Worm (Caenorhabditis elegans) whole organism, L2 larva: ENCODE results near the gene nhr-135.

Experiments
- C34F6.9 ChIP-seq: fragments of 150-350 bp; optimal IDR thresholded peaks from 2 replicates; lab custom pipeline; 2014; ENCODE audit warnings: missing biosample characterization, missing genetic modification characterization
- F13H6.1 ChIP-seq: sonication (generic microtip); optimal IDR thresholded peaks from 2 replicates; lab custom pipeline; 2016; ENCODE audit warnings: missing genetic modification characterization, missing compliant biosample characterization
- R02D3.7 ChIP-seq: fragments of 150-350 bp; optimal IDR thresholded peaks from 2 replicates; lab custom pipeline; 2014; ENCODE audit warnings: missing biosample characterization, missing genetic modification characterization
- Y55F3AM.14 ChIP-seq: fragments of 200-800 bp; sonication (Bioruptor generic); optimal IDR thresholded peaks from 2 replicates; lab custom pipeline; 2018; ENCODE audit warnings: mild to moderate bottlenecking, missing genetic modification characterization, missing compliant biosample characterization
- ZK546.5 ChIP-seq: sonication (generic microtip); optimal IDR thresholded peaks from 2 replicates; lab custom pipeline; 2017; ENCODE audit warnings: missing biosample characterization, missing genetic modification characterization
- alr-1 ChIP-seq: fragments of 150-350 bp; optimal IDR thresholded peaks from 2 replicates; lab custom pipeline; 2014; ENCODE audit warnings: missing biosample characterization, missing genetic modification characterization
- aly-2 ChIP-seq: fragments of 150-350 bp; optimal IDR thresholded peaks from 2 replicates; lab custom pipeline; 2014; ENCODE audit warnings: missing biosample characterization, missing genetic modification characterization
- ama-1 ChIP-seq: fragments of 150-350 bp; optimal IDR thresholded peaks from 2 replicates; lab custom pipeline; 2018; ENCODE audit warnings: inconsistent platforms
- blmp-1 ChIP-seq: sonication (generic microtip); optimal IDR thresholded peaks from 2 replicates; lab custom pipeline; 2017; ENCODE audit warnings: missing genetic modification characterization, mild to moderate bottlenecking, missing compliant biosample characterization, antibody characterized with exemption, moderate library complexity; ENCODE audit not compliant: insufficient read depth
- ceh-16 ChIP-seq: fragments of 150-350 bp; optimal IDR thresholded peaks from 2 replicates; lab custom pipeline; 2014; ENCODE audit warnings: missing biosample characterization, missing genetic modification characterization
- ceh-82 ChIP-seq: fragments of 150-350 bp; optimal IDR thresholded peaks from 2 replicates; lab custom pipeline; 2014; ENCODE audit warnings: missing biosample characterization, missing genetic modification characterization
- crh-2 ChIP-seq: sonication (generic microtip); optimal IDR thresholded peaks from 2 replicates; lab custom pipeline; 2017; ENCODE audit warnings: missing biosample characterization, missing genetic modification characterization
- dmd-4 ChIP-seq: sonication (generic microtip); optimal IDR thresholded peaks from 2 replicates; lab custom pipeline; 2017; ENCODE audit warnings: missing biosample characterization, missing genetic modification characterization
- egl-27 ChIP-seq: sonication (generic microtip); optimal IDR thresholded peaks from 3 replicates; lab custom pipeline; 2017; ENCODE audit warnings: missing biosample characterization, missing genetic modification reagents, missing genetic modification characterization
- elt-1 ChIP-seq: fragments of 150-350 bp; optimal IDR thresholded peaks from 2 replicates; lab custom pipeline; 2014; ENCODE audit warnings: missing biosample characterization, missing genetic modification characterization
- elt-3 ChIP-seq: sonication (generic microtip); optimal IDR thresholded peaks from 2 replicates; lab custom pipeline; 2017; ENCODE audit warnings: missing biosample characterization, missing genetic modification characterization
- fos-1 ChIP-seq: fragments of 150-350 bp; optimal IDR thresholded peaks from 2 replicates; lab custom pipeline; 2014; ENCODE audit warnings: missing biosample characterization, missing genetic modification characterization
- gmeb-1 ChIP-seq: fragments of 150-350 bp; optimal IDR thresholded peaks from 2 replicates; lab custom pipeline; 2014; ENCODE audit warnings: missing biosample characterization, missing genetic modification characterization
- lin-11 ChIP-seq: fragments of 150-350 bp; sonication (generic microtip); optimal IDR thresholded peaks from 2 replicates; lab custom pipeline; 2014; ENCODE audit warnings: missing biosample characterization, missing genetic modification characterization, inconsistent platforms, mixed read lengths
- lin-13 ChIP-seq: fragments of 150-350 bp; optimal IDR thresholded peaks from 2 replicates; lab custom pipeline; 2014; ENCODE audit warnings: missing biosample characterization, missing genetic modification reagents, missing genetic modification characterization
- lin-39 ChIP-seq: fragments of 150-350 bp; optimal IDR thresholded peaks from 2 replicates; lab custom pipeline; 2014; ENCODE audit warnings: missing biosample characterization, missing genetic modification reagents, missing genetic modification characterization
- lsy-2 ChIP-seq, 2 experiments: fragments of 150-350 bp in 1 of 2; sonication (generic microtip) in 1 of 2; optimal IDR thresholded peaks; 2 replicates each; lab custom pipeline; 2014 to 2017; ENCODE audit warnings: missing biosample characterization in 2 of 2, missing genetic modification characterization in 2 of 2
- mab-5 ChIP-seq: fragments of 150-350 bp; optimal IDR thresholded peaks from 2 replicates; lab custom pipeline; 2014; ENCODE audit warnings: missing biosample characterization, missing genetic modification characterization
- mbf-1 ChIP-seq: sonication (generic microtip); optimal IDR thresholded peaks from 2 replicates; lab custom pipeline; 2017; ENCODE audit warnings: missing biosample characterization, missing genetic modification characterization
- mdl-1 ChIP-seq, 2 experiments: fragments of 150-350 bp in 1 of 2; sonication (generic microtip) in 1 of 2; optimal IDR thresholded peaks; 2 replicates each; lab custom pipeline; 2017; ENCODE audit warnings: missing biosample characterization in 2 of 2, missing genetic modification characterization in 2 of 2
- nhr-10 ChIP-seq: sonication (generic microtip); optimal IDR thresholded peaks from 2 replicates; lab custom pipeline; 2017; ENCODE audit warnings: missing biosample characterization, missing genetic modification characterization
- nhr-11 ChIP-seq: fragments of 150-350 bp; optimal IDR thresholded peaks from 2 replicates; lab custom pipeline; 2014; ENCODE audit warnings: missing biosample characterization, missing genetic modification characterization
- nhr-12 ChIP-seq: fragments of 150-350 bp; optimal IDR thresholded peaks from 2 replicates; lab custom pipeline; 2014; ENCODE audit warnings: missing biosample characterization, missing genetic modification characterization
- nhr-129 ChIP-seq: fragments of 150-350 bp; optimal IDR thresholded peaks from 2 replicates; lab custom pipeline; 2014; ENCODE audit warnings: missing biosample characterization, missing genetic modification characterization
- nhr-21 ChIP-seq: fragments of 150-350 bp; optimal IDR thresholded peaks from 2 replicates; lab custom pipeline; 2014; ENCODE audit warnings: missing biosample characterization, missing genetic modification characterization
- nhr-23 ChIP-seq: fragments of 150-350 bp; optimal IDR thresholded peaks from 2 replicates; lab custom pipeline; 2014; ENCODE audit warnings: missing biosample characterization, missing genetic modification reagents, missing genetic modification characterization
- nhr-237 ChIP-seq: fragments of 150-350 bp; optimal IDR thresholded peaks from 2 replicates; lab custom pipeline; 2014; ENCODE audit warnings: missing biosample characterization, missing genetic modification characterization
- nhr-25 ChIP-seq: fragments of 150-350 bp; sonication (generic microtip); optimal IDR thresholded peaks from 3 replicates; lab custom pipeline; 2014; ENCODE audit warnings: missing biosample characterization, missing genetic modification characterization
- nhr-6 ChIP-seq: fragments of 150-350 bp; optimal IDR thresholded peaks from 2 replicates; lab custom pipeline; 2014; ENCODE audit warnings: missing biosample characterization, missing genetic modification characterization
- nhr-77 ChIP-seq: fragments of 150-350 bp; optimal IDR thresholded peaks from 2 replicates; lab custom pipeline; 2014; ENCODE audit warnings: missing biosample characterization, missing genetic modification characterization
- peb-1 ChIP-seq: fragments of 150-350 bp; optimal IDR thresholded peaks from 2 replicates; lab custom pipeline; 2014; ENCODE audit warnings: missing biosample characterization, missing genetic modification characterization
- sem-4 ChIP-seq: fragments of 150-350 bp; optimal IDR thresholded peaks from 2 replicates; lab custom pipeline; 2014; ENCODE audit warnings: missing biosample characterization, missing genetic modification reagents, missing genetic modification characterization
- skn-1 ChIP-seq: sonication (generic microtip); optimal IDR thresholded peaks from 2 replicates; lab custom pipeline; 2017; ENCODE audit warnings: missing biosample characterization, missing genetic modification characterization
- sma-3 ChIP-seq: sonication (generic microtip); optimal IDR thresholded peaks from 2 replicates; lab custom pipeline; 2016; ENCODE audit warnings: missing genetic modification reagents, missing genetic modification characterization, missing compliant biosample characterization
- sma-9 ChIP-seq, 2 experiments: fragments of 150-350 bp in 1 of 2; sonication (generic microtip) in 1 of 2; optimal IDR thresholded peaks; 2 replicates each; lab custom pipeline; 2014 to 2016; ENCODE audit warnings: missing genetic modification characterization in 2 of 2, mild to moderate bottlenecking in 1 of 2, missing biosample characterization in 1 of 2, missing compliant biosample characterization in 1 of 2, missing genetic modification reagents in 1 of 2, moderate library complexity in 1 of 2
- snpc-4 ChIP-seq: fragments of 150-350 bp; optimal IDR thresholded peaks from 2 replicates; lab custom pipeline; 2014; ENCODE audit warnings: missing biosample characterization, missing genetic modification characterization
- unc-39 ChIP-seq: fragments of 150-350 bp; optimal IDR thresholded peaks from 2 replicates; lab custom pipeline; 2014; ENCODE audit warnings: missing biosample characterization, missing genetic modification characterization
- unc-55 ChIP-seq: fragments of 150-350 bp; sonication (generic microtip); optimal IDR thresholded peaks from 3 replicates; lab custom pipeline; 2014; ENCODE audit warnings: missing biosample characterization, missing genetic modification reagents, missing genetic modification characterization
- unc-62 ChIP-seq: fragments of 150-350 bp; optimal IDR thresholded peaks from 2 replicates; lab custom pipeline; 2014; ENCODE audit warnings: missing biosample characterization, missing genetic modification reagents, missing genetic modification characterization
- zag-1 ChIP-seq: fragments of 150-350 bp; optimal IDR thresholded peaks from 2 replicates; lab custom pipeline; 2014; ENCODE audit warnings: missing biosample characterization, missing genetic modification characterization
- ztf-1 ChIP-seq: fragments of 200-800 bp; sonication (Bioruptor generic); conservative IDR thresholded peaks from 2 replicates; pipeline ENCODE4 v1.3.6; 2022; ENCODE audit warnings: missing genetic modification characterization, missing compliant biosample characterization
- ztf-11 ChIP-seq: sonication (generic microtip); optimal IDR thresholded peaks from 2 replicates; lab custom pipeline; 2017; ENCODE audit warnings: missing biosample characterization, missing genetic modification characterization
- ztf-4 ChIP-seq: fragments of 150-350 bp; optimal IDR thresholded peaks from 2 replicates; lab custom pipeline; 2014; ENCODE audit warnings: missing biosample characterization, missing genetic modification characterization

nhr-135 gene

DNA sequence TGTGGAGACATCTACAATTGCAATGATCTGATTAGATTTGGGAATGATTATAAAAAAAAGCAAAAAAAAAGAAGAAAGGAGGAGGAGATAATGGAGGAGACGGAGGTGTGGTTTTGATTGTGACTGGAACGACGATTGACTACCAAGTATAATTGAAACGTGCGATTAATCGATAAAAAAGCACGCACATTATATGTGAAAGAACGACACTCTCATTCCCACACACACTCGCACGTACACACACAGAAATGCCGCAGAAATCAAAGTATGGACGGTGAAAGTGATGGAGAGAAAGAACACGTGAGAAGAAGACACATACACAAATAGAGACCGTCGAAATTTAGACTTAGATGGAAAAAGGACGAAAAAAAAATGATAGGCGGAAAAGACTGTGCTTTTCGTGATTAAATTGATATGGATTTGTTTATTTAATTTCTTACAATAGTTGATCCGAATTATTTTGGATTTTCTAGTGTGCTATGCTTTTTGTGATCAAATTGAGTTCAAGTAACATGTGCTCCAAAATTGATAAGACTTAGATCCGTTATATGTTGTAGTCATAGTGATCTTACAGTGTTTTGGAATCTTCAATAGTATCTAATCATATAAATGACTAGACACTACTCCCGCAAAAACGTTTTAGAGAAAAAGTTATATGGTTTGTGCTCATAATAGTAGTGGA is at the start of gene nhr-135:
Gene nhr-135, minus strand, starts transcription at position 51 of the 682 bp plus-strand sequence.
- no peak for TF ChIP-seq nhr-77 (tag; lab: Kevin White, UChicago)
- TF ChIP-seq elt-1 = no peak
- TF ChIP-seq sem-4 = no peak
- TF ChIP-seq zag-1 = no peak
- TF ChIP-seq sma-3 = peak; percentile 70
- TF ChIP-seq F13H6.1 (tag; lab: Kevin White, UChicago) = peak; percentile 56
- no peak for TF ChIP-seq ztf-1 (GFP tag; lab: Robert Waterston, UW)
- peak; percentile 86 for TF ChIP-seq sma-9 (GFP tag; optimal IDR thresholded peaks at IDR 0.05; lab: Kevin White, UChicago)
- TF ChIP-seq sma-9 (tag; optimal IDR thresholded peaks at IDR 0.05; lab: Kevin White, UChicago) = no peak
- TF ChIP-seq lsy-2 (tag; optimal IDR thresholded peaks at IDR 0.05; lab: Kevin White, UChicago) = peak in 1 of 2 experiments; percentile 31
- TF ChIP-seq mbf-1 = no peak
- TF ChIP-seq nhr-25 (tag; lab: Kevin White, UChicago) = peak; percentile 70
- TF ChIP-seq gmeb-1 (tag; lab: Kevin White, UChicago) = peak; percentile 56
- no peak for TF ChIP-seq alr-1 (tag; lab: Kevin White, UChicago)
- no peak for TF ChIP-seq R02D3.7
- TF ChIP-seq nhr-6 (tag; lab: Kevin White, UChicago) = no peak
- no peak for TF ChIP-seq ztf-11 (tag; lab: Kevin White, UChicago)
- no peak for TF ChIP-seq ceh-82
- TF ChIP-seq nhr-21 (tag; lab: Kevin White, UChicago) = peak; percentile 55
- no peak for TF ChIP-seq ZK546.5 (tag; lab: Kevin White, UChicago)
- TF ChIP-seq ztf-4 (tag; lab: Kevin White, UChicago) = no peak
- peak; percentile 92 for TF ChIP-seq blmp-1 (tag; lab: Kevin White, UChicago)
- no peak for TF ChIP-seq nhr-11 (tag; lab: Kevin White, UChicago)
- TF ChIP-seq lin-39 (tag; lab: Kevin White, UChicago) = no peak
- TF ChIP-seq aly-2 (tag; lab: Kevin White, UChicago) = no peak
- peak; percentile 32 for TF ChIP-seq C34F6.9 (tag; lab: Kevin White, UChicago)
- TF ChIP-seq nhr-23 = no peak
- TF ChIP-seq nhr-237 (tag; lab: Kevin White, UChicago) = no peak
- TF ChIP-seq fos-1 (tag; lab: Kevin White, UChicago) = peak; percentile 82
- peak; percentile 52 to 76 for TF ChIP-seq mdl-1 (tag; optimal IDR thresholded peaks at IDR 0.05; lab: Kevin White, UChicago)
- no peak for TF ChIP-seq lin-13 (GFP tag; lab: Kevin White, UChicago)
- TF ChIP-seq nhr-12 = no peak
- no peak for TF ChIP-seq ceh-16 (tag; lab: Kevin White, UChicago)
- TF ChIP-seq elt-3 = no peak
- peak; percentile 5 for TF ChIP-seq ama-1 (lab: Kevin White, UChicago)
- TF ChIP-seq unc-62 (GFP tag; lab: Kevin White, UChicago) = no peak
- peak; percentile 15 for TF ChIP-seq egl-27 (tag; lab: Kevin White, UChicago)
- TF ChIP-seq skn-1 (tag; lab: Kevin White, UChicago) = no peak
- TF ChIP-seq peb-1 (tag; lab: Kevin White, UChicago) = no peak
- no peak for TF ChIP-seq nhr-10 (tag; lab: Kevin White, UChicago)
- TF ChIP-seq snpc-4 (tag; lab: Kevin White, UChicago) = no peak
- TF ChIP-seq unc-39 = no peak
- no peak for TF ChIP-seq lin-11 (tag; lab: Kevin White, UChicago)
- TF ChIP-seq dmd-4 (tag; lab: Kevin White, UChicago) = no peak
- TF ChIP-seq crh-2 (tag; lab: Kevin White, UChicago) = peak; percentile 80
- TF ChIP-seq mab-5 (tag; lab: Kevin White, UChicago) = no peak
- TF ChIP-seq unc-55 (GFP tag; lab: Kevin White, UChicago) = no peak
- TF ChIP-seq Y55F3AM.14 (GFP tag; lab: Kevin White, UChicago) = peak; percentile 7
- peak; percentile 71 for TF ChIP-seq nhr-129 (tag; lab: Kevin White, UChicago)
